Fruit fly (Drosophila melanogaster) whole organism, prepupa: ENCODE results near the gene CG17776.

Experiments used
- Blimp-1 ChIP-seq: fragments of 200-800 bp; sonication (Bioruptor generic); optimal IDR thresholded peaks from 3 replicates; lab custom pipeline; 2017; ENCODE audit warnings: missing biosample characterization, missing genetic modification characterization, mild to moderate bottlenecking, moderate library complexity, missing genetic modification reagents
- CG10631 ChIP-seq: fragments of 200-800 bp; sonication (Bioruptor generic); optimal IDR thresholded peaks from 2 replicates; lab custom pipeline; 2016; ENCODE audit warnings: missing biosample characterization, missing genetic modification characterization
- CG10669 ChIP-seq: fragments of 200-800 bp; sonication (Bioruptor generic); optimal IDR thresholded peaks from 3 replicates; lab custom pipeline; 2018; ENCODE audit warnings: missing biosample characterization, mild to moderate bottlenecking, missing genetic modification characterization, moderate library complexity
- CG11762 ChIP-seq: fragments of 200-800 bp; sonication (Bioruptor generic); optimal IDR thresholded peaks from 3 replicates; lab custom pipeline; 2016; ENCODE audit warnings: missing biosample characterization, missing genetic modification characterization; ENCODE audit not compliant: insufficient read depth
- CG15336 ChIP-seq: fragments of 200-800 bp; sonication (Bioruptor generic); IDR thresholded peaks from 2 replicates; pipeline ENCODE4 v1.3.6; 2022; ENCODE audit warnings: missing biosample characterization, missing genetic modification characterization
- CG16779 ChIP-seq: fragments of 200-800 bp; sonication (Bioruptor generic); optimal IDR thresholded peaks from 3 replicates; lab custom pipeline; 2017; ENCODE audit warnings: missing biosample characterization, mild to moderate bottlenecking, missing genetic modification characterization
- CG3032 ChIP-seq: fragments of 200-800 bp; optimal IDR thresholded peaks from 2 replicates; lab custom pipeline; 2019; ENCODE audit warnings: missing biosample characterization, mild to moderate bottlenecking, missing genetic modification characterization, moderate library complexity
- CG31627 ChIP-seq: fragments of 200-800 bp; sonication (Bioruptor generic); optimal IDR thresholded peaks from 3 replicates; lab custom pipeline; 2016; ENCODE audit warnings: missing biosample characterization, missing genetic modification characterization
- CG34406 ChIP-seq: fragments of 200-800 bp; sonication (Bioruptor generic); optimal IDR thresholded peaks from 3 replicates; lab custom pipeline; 2016; ENCODE audit warnings: missing biosample characterization, missing genetic modification characterization
- CG3919 ChIP-seq: fragments of 200-800 bp; sonication (Bioruptor generic); optimal IDR thresholded peaks from 3 replicates; lab custom pipeline; 2016; ENCODE audit warnings: missing biosample characterization, missing genetic modification characterization
- CG4318 ChIP-seq: fragments of 200-800 bp; sonication (Bioruptor generic); optimal IDR thresholded peaks from 3 replicates; lab custom pipeline; 2017; ENCODE audit warnings: missing biosample characterization, mild to moderate bottlenecking, missing genetic modification characterization
- CG6276 ChIP-seq: fragments of 200-800 bp; sonication (Bioruptor generic); optimal IDR thresholded peaks from 2 replicates; lab custom pipeline; 2017; ENCODE audit warnings: missing biosample characterization, mild to moderate bottlenecking, missing genetic modification characterization
- CG6792 ChIP-seq: fragments of 200-800 bp; sonication (Bioruptor generic); optimal IDR thresholded peaks from 3 replicates; lab custom pipeline; 2016; ENCODE audit warnings: missing biosample characterization, missing genetic modification characterization
- CG6808 ChIP-seq: fragments of 200-800 bp; sonication (Bioruptor generic); optimal IDR thresholded peaks from 3 replicates; lab custom pipeline; 2017; ENCODE audit warnings: missing biosample characterization, missing genetic modification characterization, mild to moderate bottlenecking, moderate library complexity, missing genetic modification reagents
- CG6854 ChIP-seq: fragments of 200-800 bp; sonication (Bioruptor generic); optimal IDR thresholded peaks from 2 replicates; lab custom pipeline; 2017; ENCODE audit warnings: missing biosample characterization, mild to moderate bottlenecking, missing genetic modification characterization
- CG7368 ChIP-seq: fragments of 200-800 bp; sonication (Bioruptor generic); optimal IDR thresholded peaks from 3 replicates; lab custom pipeline; 2016; ENCODE audit warnings: missing biosample characterization, missing genetic modification characterization
- CG8319 ChIP-seq: fragments of 200-800 bp; sonication (Bioruptor generic); optimal IDR thresholded peaks from 3 replicates; lab custom pipeline; 2016; ENCODE audit warnings: missing biosample characterization, missing genetic modification characterization
- CG8632 ChIP-seq: fragments of 200-800 bp; sonication (Bioruptor generic); optimal IDR thresholded peaks from 3 replicates; lab custom pipeline; 2016; ENCODE audit warnings: missing biosample characterization, missing genetic modification characterization
- CG9139 ChIP-seq: fragments of 200-800 bp; sonication (Bioruptor generic); optimal IDR thresholded peaks from 3 replicates; lab custom pipeline; 2017; ENCODE audit warnings: missing biosample characterization, mild to moderate bottlenecking, missing genetic modification characterization
- Eip75B ChIP-seq: fragments of 200-800 bp; sonication (Bioruptor generic); optimal IDR thresholded peaks from 3 replicates; lab custom pipeline; 2016; ENCODE audit warnings: missing biosample characterization, missing genetic modification characterization
- Eip78C ChIP-seq: fragments of 200-800 bp; sonication (Bioruptor generic); peaks from one replicate; lab custom pipeline; 2016; ENCODE audit warnings: missing biosample characterization, missing genetic modification characterization
- Eip93F ChIP-seq: fragments of 200-800 bp; sonication (Bioruptor generic); optimal IDR thresholded peaks from 2 replicates; lab custom pipeline; 2016; ENCODE audit warnings: missing biosample characterization, mild to moderate bottlenecking, missing genetic modification characterization
- Ets21C ChIP-seq: fragments of 200-800 bp; sonication (Bioruptor generic); optimal IDR thresholded peaks from 3 replicates; lab custom pipeline; 2016; ENCODE audit warnings: missing biosample characterization, missing genetic modification characterization
- Gug ChIP-seq: fragments of 200-800 bp; sonication (Bioruptor generic); IDR thresholded peaks from 2 replicates; pipeline ENCODE4 v1.3.6; 2022; ENCODE audit warnings: missing biosample characterization, missing genetic modification characterization
- Hr39 ChIP-seq: fragments of 200-800 bp; sonication (Bioruptor generic); optimal IDR thresholded peaks from 2 replicates; lab custom pipeline; 2016; ENCODE audit warnings: missing biosample characterization, missing genetic modification characterization
- Hr4 ChIP-seq: fragments of 200-800 bp; sonication (Bioruptor generic); optimal IDR thresholded peaks from 3 replicates; lab custom pipeline; 2016; ENCODE audit warnings: missing biosample characterization, missing genetic modification characterization
- Lpt ChIP-seq: fragments of 200-800 bp; sonication (Bioruptor generic); optimal IDR thresholded peaks from 3 replicates; lab custom pipeline; 2016; ENCODE audit warnings: missing biosample characterization, missing genetic modification characterization
- Met ChIP-seq: fragments of 200-800 bp; sonication (Bioruptor generic); optimal IDR thresholded peaks from 3 replicates; lab custom pipeline; 2016; ENCODE audit warnings: missing biosample characterization, missing genetic modification characterization
- OdsH ChIP-seq: fragments of 200-800 bp; sonication (Bioruptor generic); optimal IDR thresholded peaks from 3 replicates; lab custom pipeline; 2016; ENCODE audit warnings: missing biosample characterization, missing genetic modification characterization
- Sox102F ChIP-seq: fragments of 200-800 bp; sonication (Bioruptor generic); optimal IDR thresholded peaks from 2 replicates; lab custom pipeline; 2016; ENCODE audit warnings: missing biosample characterization, mild to moderate bottlenecking, missing genetic modification characterization
- Sox14 ChIP-seq: fragments of 200-800 bp; sonication (Bioruptor generic); optimal IDR thresholded peaks from 3 replicates; lab custom pipeline; 2016; ENCODE audit warnings: missing biosample characterization, missing genetic modification characterization
- Sox15 ChIP-seq: fragments of 200-800 bp; sonication (Bioruptor generic); optimal IDR thresholded peaks from 3 replicates; lab custom pipeline; 2016; ENCODE audit warnings: missing biosample characterization, missing genetic modification characterization
- achi ChIP-seq: fragments of 200-800 bp; sonication (Bioruptor generic); optimal IDR thresholded peaks from 3 replicates; lab custom pipeline; 2016; ENCODE audit warnings: missing biosample characterization, missing genetic modification characterization
- acj6 ChIP-seq: fragments of 200-800 bp; sonication (Bioruptor generic); optimal IDR thresholded peaks from 3 replicates; lab custom pipeline; 2016; ENCODE audit warnings: missing biosample characterization, missing genetic modification characterization
- cyc ChIP-seq: fragments of 200-800 bp; sonication (Bioruptor generic); optimal IDR thresholded peaks from 3 replicates; lab custom pipeline; 2016; ENCODE audit warnings: missing biosample characterization, missing genetic modification characterization
- dac ChIP-seq: fragments of 200-800 bp; sonication (Bioruptor generic); optimal IDR thresholded peaks from 2 replicates; lab custom pipeline; 2017; ENCODE audit warnings: missing biosample characterization, mild to moderate bottlenecking, missing genetic modification characterization
- eg ChIP-seq: fragments of 200-800 bp; sonication (Bioruptor generic); IDR thresholded peaks from 3 replicates; pipeline ENCODE4 v1.3.6; 2022; ENCODE audit warnings: missing biosample characterization, missing genetic modification characterization
- esn ChIP-seq: fragments of 200-800 bp; sonication (Bioruptor generic); optimal IDR thresholded peaks from 2 replicates; lab custom pipeline; 2016; ENCODE audit warnings: missing biosample characterization, mild to moderate bottlenecking, missing genetic modification characterization, moderate library complexity
- fd85E ChIP-seq: fragments of 200-800 bp; sonication (Bioruptor generic); optimal IDR thresholded peaks from 3 replicates; lab custom pipeline; 2016; ENCODE audit warnings: missing biosample characterization, missing genetic modification characterization
- fkh ChIP-seq: fragments of 200-800 bp; sonication (Bioruptor generic); optimal IDR thresholded peaks from 3 replicates; lab custom pipeline; 2017; ENCODE audit warnings: missing biosample characterization, mild to moderate bottlenecking, missing genetic modification characterization, moderate library complexity
- lz ChIP-seq: fragments of 200-800 bp; sonication (Bioruptor generic); optimal IDR thresholded peaks from 3 replicates; lab custom pipeline; 2016; ENCODE audit warnings: missing biosample characterization, missing genetic modification characterization
- net ChIP-seq: fragments of 200-800 bp; sonication (Bioruptor generic); optimal IDR thresholded peaks from 3 replicates; lab custom pipeline; 2016; ENCODE audit warnings: missing biosample characterization, missing genetic modification characterization
- salr ChIP-seq, 2 experiments: fragments of 200-800 bp; sonication (Bioruptor generic); optimal IDR thresholded peaks; 3 replicates each; lab custom pipeline; 2016 to 2018; ENCODE audit warnings: missing biosample characterization in 2 of 2, missing genetic modification characterization in 2 of 2, mild to moderate bottlenecking in 1 of 2
- svp ChIP-seq: fragments of 200-800 bp; sonication (Bioruptor generic); peaks from one replicate; lab custom pipeline; 2016; ENCODE audit warnings: missing biosample characterization, missing genetic modification characterization
- topi ChIP-seq: fragments of 200-800 bp; sonication (Bioruptor generic); optimal IDR thresholded peaks from 3 replicates; lab custom pipeline; 2016; ENCODE audit warnings: missing biosample characterization, missing genetic modification characterization
- vri ChIP-seq: fragments of 200-800 bp; sonication (Bioruptor generic); optimal IDR thresholded peaks from 3 replicates; lab custom pipeline; 2016; ENCODE audit warnings: missing biosample characterization, mild to moderate bottlenecking, missing genetic modification characterization

CG17776 gene

dm6 chrX:2194208-2195094, 9.9 kb downstream of the CG17776 start:
- TF ChIP-seq CG6854: peak; percentile 7
- peak; percentile 84 for TF ChIP-seq svp (GFP tag; lab: Kevin White, UChicago)
- peak; percentile 17 for TF ChIP-seq fkh
- TF ChIP-seq Gug: no peak
- TF ChIP-seq Eip78C (GFP tag; lab: Kevin White, UChicago): peak; percentile 19
- TF ChIP-seq OdsH: no peak
- no peak for TF ChIP-seq eg (GFP tag; lab: Robert Waterston, UW)
- peak; percentile 8 for TF ChIP-seq CG3919 (GFP tag; lab: Kevin White, UChicago)
- TF ChIP-seq vri (GFP tag; lab: Kevin White, UChicago): peak; percentile 75
- TF ChIP-seq Eip75B (GFP tag; lab: Kevin White, UChicago): no peak
- no peak for TF ChIP-seq CG6792 (GFP tag; lab: Kevin White, UChicago)
- TF ChIP-seq net (GFP tag; lab: Kevin White, UChicago): peak; percentile 16
- peak; percentile 14 for TF ChIP-seq CG16779 (tag; lab: Kevin White, UChicago)
- TF ChIP-seq CG15336 (GFP tag; lab: Robert Waterston, UW): peak; percentile 34; the same call in 1 of the 2 replicates
- no peak for TF ChIP-seq Sox14 (GFP tag; lab: Kevin White, UChicago)
- TF ChIP-seq Eip93F (GFP tag; lab: Kevin White, UChicago): peak; percentile 38
- no peak for TF ChIP-seq CG31627
- no peak for TF ChIP-seq Hr4 (GFP tag; lab: Kevin White, UChicago)
- TF ChIP-seq CG8632 (GFP tag; lab: Kevin White, UChicago): no peak

dm6 chrX:2196086-2196732, 11.7 kb downstream of the CG17776 start:
- TF ChIP-seq Eip93F (GFP tag; lab: Kevin White, UChicago) (no peak), CG4318 (GFP tag; lab: Kevin White, UChicago) (no peak), net (GFP tag; lab: Kevin White, UChicago) (peak; percentile 30), lz (GFP tag; lab: Kevin White, UChicago) (peak; percentile 47), CG6276 (GFP tag; lab: Kevin White, UChicago) (peak; percentile 1), CG8319 (GFP tag; lab: Kevin White, UChicago) (no peak), eg (GFP tag; lab: Robert Waterston, UW) (peak; percentile 69; the same call in 1 of the 3 replicates), Lpt (GFP tag; lab: Kevin White, UChicago) (peak; percentile 15), Gug (peak; percentile 38; the same call in 1 of the 2 replicates), Sox15 (no peak), CG6854 (no peak), Sox14 (GFP tag; lab: Kevin White, UChicago) (peak; percentile 27), CG16779 (tag; lab: Kevin White, UChicago) (no peak), Ets21C (GFP tag; lab: Kevin White, UChicago) (peak; percentile 19), CG3919 (GFP tag; lab: Kevin White, UChicago) (peak; percentile 21), svp (GFP tag; lab: Kevin White, UChicago) (peak; percentile 100), CG3032 (peak; percentile 8), Sox102F (GFP tag; lab: Kevin White, UChicago) (peak; percentile 32), CG10631 (GFP tag; lab: Kevin White, UChicago) (peak; percentile 22), CG6808 (GFP tag; lab: Kevin White, UChicago) (peak; percentile 19), fd85E (GFP tag; lab: Kevin White, UChicago) (no peak), CG9139 (GFP tag; lab: Kevin White, UChicago) (no peak), CG15336 (GFP tag; lab: Robert Waterston, UW) (peak; percentile 49), topi (GFP tag; lab: Kevin White, UChicago) (peak; percentile 45), CG7368 (peak; percentile 20), achi (peak; percentile 27), dac (GFP tag; lab: Kevin White, UChicago) (no peak), fkh (no peak), Met (GFP tag; lab: Kevin White, UChicago) (peak; percentile 56), esn (GFP tag; lab: Kevin White, UChicago) (peak; percentile 56), CG34406 (GFP tag; lab: Kevin White, UChicago) (peak; percentile 32), CG11762 (GFP tag; lab: Kevin White, UChicago) (peak; percentile 26), acj6 (GFP tag; lab: Kevin White, UChicago) (peak; percentile 40), vri (GFP tag; lab: Kevin White, UChicago) (peak; percentile 90), Hr39 (peak; percentile 70), salr (GFP tag; optimal IDR thresholded peaks at IDR 0.05; lab: Kevin White, UChicago) (no peak), cyc (peak; percentile 40), CG10669 (GFP tag; lab: Kevin White, UChicago) (peak; percentile 31), Blimp-1 (GFP tag; lab: Kevin White, UChicago) (no peak)
